Fruit fly (Drosophila melanogaster): ENCODE measurements around the gene Pten.

dm6 chr2L:10226213-10226723 is 34.6 kb downstream of the Pten start:
- TF ChIP-seq Taf1 (GFP tag; IDR thresholded peaks at IDR 0.05), result no peak
- TF ChIP-seq Optix (GFP tag; IDR thresholded peaks at IDR 0.05), result no peak
- TF ChIP-seq wek (GFP tag; optimal IDR thresholded peaks at IDR 0.05), result no peak
